Fruit fly (Drosophila melanogaster): Measurements from ENCODE around the gene CG3225.
A peak's percentile ranks its signal among the peaks of the same experiment; 100 is the strongest.

Gene CG3225

DNA sequence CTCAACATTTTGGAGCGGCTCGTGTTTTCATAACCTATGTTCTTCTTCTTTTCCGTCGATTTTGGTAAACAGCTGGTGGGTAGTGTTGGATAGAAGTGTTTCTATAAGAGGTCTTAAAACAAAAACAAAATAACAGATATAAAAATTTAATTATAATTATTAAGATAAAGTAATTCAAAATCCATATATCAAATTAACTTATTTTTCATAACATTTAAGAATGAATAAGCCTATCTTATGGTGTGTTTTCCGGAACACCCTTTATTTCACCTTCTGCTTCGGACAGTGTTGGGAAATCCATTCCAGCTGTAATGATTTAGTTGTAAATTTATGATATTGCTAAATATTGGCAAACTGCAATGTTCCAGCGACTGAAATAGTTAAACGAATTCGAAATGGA, 32.3 kb upstream of the CG3225 start, which contains the start of the genes mRpS2 and Mon1 (continued):
- TF ChIP-seq ranshi (GFP tag; IDR thresholded peaks at IDR 0.05) (peak; percentile 96), bcd (GFP tag; optimal IDR thresholded peaks at IDR 0.05) (peak; percentile 94), CG9727 (GFP tag; optimal IDR thresholded peaks at IDR 0.05) (peak; percentile 93), CG18599 (GFP tag; optimal IDR thresholded peaks at IDR 0.05) (peak; percentile 97), p53 (GFP tag; optimal IDR thresholded peaks at IDR 0.05) (peak; percentile 29), ro (GFP tag; IDR thresholded peaks at IDR 0.05) (peak; percentile 85), CG10565 (GFP tag; optimal IDR thresholded peaks at IDR 0.05) (peak; percentile 3), NC2α (GFP tag; optimal IDR thresholded peaks at IDR 0.05) (peak; percentile 6), sens (GFP tag) (peak; percentile 97), CG43689 (GFP tag; IDR thresholded peaks at IDR 0.05) (peak; percentile 88), CG10267 (tag; optimal IDR thresholded peaks at IDR 0.05) (peak; percentile 99), CG17568 (GFP tag; optimal IDR thresholded peaks at IDR 0.05) (peak; percentile 90), CG10654 (GFP tag; optimal IDR thresholded peaks at IDR 0.05) (peak; percentile 93), eve (GFP tag; optimal IDR thresholded peaks at IDR 0.05) (no peak), Gug (GFP tag; IDR thresholded peaks at IDR 0.05) (peak; percentile 91), Xrp1 (GFP tag; IDR thresholded peaks at IDR 0.05) (peak; percentile 98), ttk (GFP tag; IDR thresholded peaks at IDR 0.05) (peak; percentile 95), Xbp1 (GFP tag; optimal IDR thresholded peaks at IDR 0.05) (peak; percentile 96), E2f2 (GFP tag; IDR thresholded peaks at IDR 0.05) (peak; percentile 77), oc (tag; optimal IDR thresholded peaks at IDR 0.05) (peak; percentile 92), Sin3A (optimal IDR thresholded peaks at IDR 0.05) (no peak), CG1792 (GFP tag; optimal IDR thresholded peaks at IDR 0.05) (peak; percentile 59), Atf-2 (GFP tag; optimal IDR thresholded peaks at IDR 0.05) (peak; percentile 76), Tbp (GFP tag; optimal IDR thresholded peaks at IDR 0.05) (no peak), gro (GFP tag; optimal IDR thresholded peaks at IDR 0.05) (peak; percentile 86), lov (optimal IDR thresholded peaks at IDR 0.05) (no peak), lov (GFP tag; IDR thresholded peaks at IDR 0.05) (peak; percentile 93), az2 (GFP tag; optimal IDR thresholded peaks at IDR 0.05) (peak; percentile 95), CG7271 (tag; optimal IDR thresholded peaks at IDR 0.05) (peak; percentile 94), Hr51 (GFP tag; optimal IDR thresholded peaks at IDR 0.05) (peak; percentile 87 to 96), CG8388 (GFP tag; optimal IDR thresholded peaks at IDR 0.05) (peak; percentile 92), CG15514 (GFP tag; optimal IDR thresholded peaks at IDR 0.05) (peak; percentile 93), run (tag; optimal IDR thresholded peaks at IDR 0.05) (peak; percentile 79), sisA (GFP tag; IDR thresholded peaks at IDR 0.05) (peak; percentile 94), dm (GFP tag; optimal IDR thresholded peaks at IDR 0.05) (peak; percentile 57), Neu2 (GFP tag; optimal IDR thresholded peaks at IDR 0.05; ENCODE audit: borderline replicate concordance) (no peak), CG15601 (tag; optimal IDR thresholded peaks at IDR 0.05) (peak; percentile 88), CG12236 (GFP tag; optimal IDR thresholded peaks at IDR 0.05) (no peak), sqz (GFP tag; optimal IDR thresholded peaks at IDR 0.05) (peak; percentile 69), CG2129 (GFP tag; IDR thresholded peaks at IDR 0.05; ENCODE audit: partially characterized antibody) (no peak), gcm2 (GFP tag; optimal IDR thresholded peaks at IDR 0.05) (peak; percentile 58), zfh2 (GFP tag; optimal IDR thresholded peaks at IDR 0.05) (peak; percentile 84), CG3726 (GFP tag; IDR thresholded peaks at IDR 0.05) (peak; percentile 88), CG33213 (GFP tag; optimal IDR thresholded peaks at IDR 0.05) (peak; percentile 71), CG9437 (GFP tag; optimal IDR thresholded peaks at IDR 0.05) (peak; percentile 90), NC2β (GFP tag; optimal IDR thresholded peaks at IDR 0.05) (peak; percentile 48), Hmx (GFP tag; optimal IDR thresholded peaks at IDR 0.05) (peak; percentile 24), Jarid2 (GFP tag; optimal IDR thresholded peaks at IDR 0.05) (no peak), Nf-YC (tag; optimal IDR thresholded peaks at IDR 0.05) (peak; percentile 84), H2.0 (GFP tag; IDR thresholded peaks at IDR 0.05) (peak; percentile 95), CG4282 (GFP tag; optimal IDR thresholded peaks at IDR 0.05) (peak; percentile 57), da (GFP tag; optimal IDR thresholded peaks at IDR 0.05) (peak; percentile 37)

All from whole organism, embryonic.